Fruit fly (Drosophila melanogaster) whole organism: ENCODE data around the gene cue.

Source experiments
- CG8478 ChIP-seq: fragments of >200 bp; optimal IDR thresholded peaks from 2 replicates; lab custom pipeline; 2018; ENCODE audit warnings: inconsistent platforms
- EcR ChIP-seq, 2 experiments: fragments of >200 bp; optimal IDR thresholded peaks; 2 replicates each; lab custom pipeline; 2017; ENCODE audit warnings: missing biosample characterization in 2 of 2, missing genetic modification characterization in 2 of 2, missing genetic modification reagents in 2 of 2
- pan ChIP-seq: fragments of >200 bp; optimal IDR thresholded peaks from 2 replicates; lab custom pipeline; 2017
- psq ChIP-seq: fragments of >200 bp; optimal IDR thresholded peaks from 2 replicates; lab custom pipeline; 2017
- usp ChIP-seq: fragments of >200 bp; optimal IDR thresholded peaks from 2 replicates; lab custom pipeline; 2017; ENCODE audit warnings: missing biosample characterization, missing genetic modification characterization, mixed read lengths

- no peak for TF ChIP-seq pan
- no peak for TF ChIP-seq psq
- TF ChIP-seq EcR (GFP tag; optimal IDR thresholded peaks at IDR 0.05; lab: Kevin White, UChicago), result no peak
- TF ChIP-seq usp, result no peak
- TF ChIP-seq CG8478 (lab: Kevin White, UChicago), result no peak
Observed at dm6 chr3L:1502086-1502893, 14.8 kb downstream of the cue start, which contains the start of the genes hfp and Psa.
